Fruit fly (Drosophila melanogaster) whole organism, wandering third instar larva: ENCODE results near the gene CG31921.

ENCODE experiments used
- Abd-B ChIP-seq: fragments of >200 bp; optimal IDR thresholded peaks from 2 replicates; lab custom pipeline; 2017; ENCODE audit warnings: missing biosample characterization, missing genetic modification characterization
- CG32264 ChIP-seq: fragments of 200-800 bp; sonication (Bioruptor generic); optimal IDR thresholded peaks from 2 replicates; lab custom pipeline; 2016; ENCODE audit warnings: missing biosample characterization, missing genetic modification characterization
- CG9705 ChIP-seq: fragments of 200-800 bp; sonication (Bioruptor generic); optimal IDR thresholded peaks from 2 replicates; lab custom pipeline; 2018; ENCODE audit warnings: missing biosample characterization, mild to moderate bottlenecking, missing genetic modification characterization
- CrebA ChIP-seq: fragments of 200-800 bp; sonication (Bioruptor generic); optimal IDR thresholded peaks from 2 replicates; lab custom pipeline; 2016; ENCODE audit warnings: missing biosample characterization, mild to moderate bottlenecking, missing genetic modification characterization, borderline replicate concordance
- Dfd ChIP-seq: fragments of >200 bp; optimal IDR thresholded peaks from 2 replicates; lab custom pipeline; 2017; ENCODE audit warnings: missing biosample characterization, missing genetic modification characterization
- Dif ChIP-seq: fragments of 200-275, 200-300 bp; sonication (Bioruptor generic); optimal IDR thresholded peaks from 2 replicates; lab custom pipeline; 2018; ENCODE audit warnings: missing biosample characterization, missing genetic modification characterization; ENCODE audit not compliant: partially characterized antibody
- GATAd ChIP-seq: sonication (Bioruptor generic); optimal IDR thresholded peaks from 2 replicates; lab custom pipeline; 2016; ENCODE audit warnings: missing biosample characterization, missing genetic modification characterization
- HLH106 ChIP-seq: fragments of 200-800 bp; optimal IDR thresholded peaks from 3 replicates; lab custom pipeline; 2019; ENCODE audit warnings: missing biosample characterization, mild to moderate bottlenecking, missing genetic modification characterization, moderate library complexity
- Hnf4 ChIP-seq: fragments of 200-800 bp; sonication (Bioruptor generic); optimal IDR thresholded peaks from 2 replicates; lab custom pipeline; 2016; ENCODE audit warnings: missing biosample characterization, mild to moderate bottlenecking, missing genetic modification characterization
- Hr78 ChIP-seq: fragments of >200 bp; optimal IDR thresholded peaks from 2 replicates; lab custom pipeline; 2017; ENCODE audit warnings: missing biosample characterization, missing genetic modification characterization
- Hr83 ChIP-seq: fragments of 200-300 bp; sonication (Bioruptor generic); optimal IDR thresholded peaks from 2 replicates; lab custom pipeline; 2016; ENCODE audit warnings: missing biosample characterization, mild to moderate bottlenecking, missing genetic modification characterization, moderate library complexity; ENCODE audit not compliant: poor library complexity, severe bottlenecking
- Jra ChIP-seq: sonication (Bioruptor generic); optimal IDR thresholded peaks from 2 replicates; lab custom pipeline; 2016; ENCODE audit warnings: missing biosample characterization, missing genetic modification characterization
- Mio ChIP-seq: sonication (Bioruptor generic); optimal IDR thresholded peaks from 2 replicates; lab custom pipeline; 2016; ENCODE audit warnings: missing biosample characterization, missing genetic modification characterization
- N ChIP-seq: fragments of >200 bp; optimal IDR thresholded peaks from 2 replicates; lab custom pipeline; 2018; ENCODE audit warnings: missing biosample characterization, missing external identifiers, missing genetic modification characterization
- OdsH ChIP-seq: fragments of 200-800 bp; sonication (Bioruptor generic); optimal IDR thresholded peaks from 2 replicates; lab custom pipeline; 2016; ENCODE audit warnings: missing biosample characterization, mild to moderate bottlenecking, missing genetic modification characterization
- Sp1 ChIP-seq: fragments of 200-800 bp; sonication (Bioruptor generic); optimal IDR thresholded peaks from 3 replicates; lab custom pipeline; 2019; ENCODE audit warnings: missing biosample characterization, mild to moderate bottlenecking, missing genetic modification characterization, moderate library complexity
- Vsx2 ChIP-seq: fragments of 200-300, 225-300 bp; sonication (Bioruptor generic); optimal IDR thresholded peaks from 2 replicates; lab custom pipeline; 2018; ENCODE audit warnings: missing biosample characterization, missing genetic modification characterization; ENCODE audit not compliant: partially characterized antibody
- br ChIP-seq: fragments of 200-800 bp; sonication (Bioruptor generic); optimal IDR thresholded peaks from 2 replicates; lab custom pipeline; 2016; ENCODE audit warnings: missing biosample characterization, missing genetic modification characterization
- brk ChIP-seq: fragments of 200-800 bp; sonication (Bioruptor generic); optimal IDR thresholded peaks from 2 replicates; lab custom pipeline; 2016; ENCODE audit warnings: missing biosample characterization, mild to moderate bottlenecking, missing genetic modification characterization
- dl ChIP-seq, 2 experiments: fragments of 175-275, 200-275 bp in 1 of 2; fragments of 200-275 bp in 1 of 2; sonication (Bioruptor generic); optimal IDR thresholded peaks; lab custom pipeline; 2018; ENCODE audit warnings: mild to moderate bottlenecking in 2 of 2, missing biosample characterization in 2 of 2, missing genetic modification characterization in 2 of 2, moderate library complexity in 2 of 2; ENCODE audit not compliant: partially characterized antibody in 2 of 2, insufficient read depth in 1 of 2
- dmrt93B ChIP-seq: fragments of 200-800 bp; sonication (Bioruptor generic); optimal IDR thresholded peaks from 2 replicates; lab custom pipeline; 2018; ENCODE audit warnings: missing biosample characterization, mild to moderate bottlenecking, missing genetic modification characterization
- dsf ChIP-seq: sonication (Bioruptor generic); optimal IDR thresholded peaks from 2 replicates; lab custom pipeline; 2016; ENCODE audit warnings: missing biosample characterization, missing genetic modification characterization, borderline replicate concordance
- fru ChIP-seq: fragments of 200-800 bp; sonication (Bioruptor generic); optimal IDR thresholded peaks from 3 replicates; lab custom pipeline; 2016; ENCODE audit warnings: missing biosample characterization, mild to moderate bottlenecking, missing genetic modification characterization
- h ChIP-seq: fragments of 200-800 bp; sonication (Bioruptor generic); optimal IDR thresholded peaks from 3 replicates; lab custom pipeline; 2016; ENCODE audit warnings: missing biosample characterization, mild to moderate bottlenecking, missing genetic modification characterization
- jim ChIP-seq: fragments of 175-275, 200-325 bp; sonication (Bioruptor generic); optimal IDR thresholded peaks from 2 replicates; lab custom pipeline; 2016; ENCODE audit warnings: missing biosample characterization, mild to moderate bottlenecking, missing genetic modification characterization
- lola ChIP-seq: fragments of >200 bp; optimal IDR thresholded peaks from 2 replicates; lab custom pipeline; 2017; ENCODE audit warnings: missing biosample characterization, missing genetic modification characterization
- psq ChIP-seq: fragments of 200-800 bp; sonication (Bioruptor generic); optimal IDR thresholded peaks from 3 replicates; lab custom pipeline; 2017; ENCODE audit warnings: missing biosample characterization, mild to moderate bottlenecking, missing genetic modification characterization, moderate library complexity
- sage ChIP-seq: fragments of 200-800 bp; sonication (Bioruptor generic); optimal IDR thresholded peaks from 2 replicates; lab custom pipeline; 2016; ENCODE audit warnings: missing biosample characterization, mild to moderate bottlenecking, missing genetic modification characterization
- sv ChIP-seq: fragments of 200-800 bp; sonication (Bioruptor generic); optimal IDR thresholded peaks from 3 replicates; lab custom pipeline; 2016; ENCODE audit warnings: missing biosample characterization, missing genetic modification characterization
- tai ChIP-seq: sonication (Bioruptor generic); optimal IDR thresholded peaks from 2 replicates; lab custom pipeline; 2016; ENCODE audit warnings: missing biosample characterization, missing genetic modification characterization
- usp ChIP-seq: fragments of >200 bp; optimal IDR thresholded peaks from 2 replicates; lab custom pipeline; 2017; ENCODE audit warnings: missing biosample characterization, missing genetic modification characterization
- woc ChIP-seq: sonication (Bioruptor generic); optimal IDR thresholded peaks from 2 replicates; lab custom pipeline; 2016; ENCODE audit warnings: missing biosample characterization, mild to moderate bottlenecking, missing genetic modification characterization

CG31921 gene

dm6 chr2L:332235-332634 lies at the start of gene CG31921:
Gene CG31921, minus strand, starts transcription at chr2L:332335.
- TF ChIP-seq br (GFP tag; lab: Kevin White, UChicago) (no peak), Jra (GFP tag; lab: Kevin White, UChicago) (no peak), sv (GFP tag; lab: Kevin White, UChicago) (no peak), lola (no peak), jim (GFP tag; lab: Kevin White, UChicago) (no peak), tai (GFP tag; lab: Kevin White, UChicago) (no peak), dsf (no peak), GATAd (GFP tag; lab: Kevin White, UChicago) (no peak), N (GFP tag; lab: Kevin White, UChicago) (no peak), usp (GFP tag; lab: Kevin White, UChicago) (no peak), CrebA (no peak)
- TF ChIP-seq, all 38 proteins: peak for 0

- TF ChIP-seq Abd-B (GFP tag; lab: Kevin White, UChicago) (no peak), CG9705 (no peak), dmrt93B (GFP tag; lab: Kevin White, UChicago) (no peak), br (GFP tag; lab: Kevin White, UChicago) (no peak), CG32264 (no peak), h (GFP tag; lab: Kevin White, UChicago) (no peak), OdsH (no peak), Dfd (GFP tag; lab: Kevin White, UChicago) (no peak), Vsx2 (GFP tag; lab: Kevin White, UChicago) (no peak), Jra (GFP tag; lab: Kevin White, UChicago) (no peak), Sp1 (no peak), woc (GFP tag; lab: Kevin White, UChicago) (no peak), Hr83 (GFP tag; lab: Kevin White, UChicago) (no peak), sage (no peak), psq (GFP tag; lab: Kevin White, UChicago) (no peak), Hnf4 (GFP tag; lab: Kevin White, UChicago) (no peak), brk (GFP tag; lab: Kevin White, UChicago) (no peak)
Measured at dm6 chr2L:378815-379440, 46.8 kb upstream of the CG31921 start.

dm6 chr2L:377780-378222 lies 45.7 kb upstream of the CG31921 start, which contains the start of gene al:
Gene al, plus strand, starts transcription at chr2L:378112.
- TF ChIP-seq Vsx2 (GFP tag; lab: Kevin White, UChicago), result peak; percentile 68
- TF ChIP-seq usp (GFP tag; lab: Kevin White, UChicago), result no peak
- peak; percentile 8 for TF ChIP-seq h (GFP tag; lab: Kevin White, UChicago)
- TF ChIP-seq dl (GFP tag; optimal IDR thresholded peaks at IDR 0.05; lab: Kevin White, UChicago; ENCODE audit: insufficient read depth in 1 of 2, partially characterized antibody in 2 of 2), result peak; percentile 47 to 60
- TF ChIP-seq Dif, result peak; percentile 76
- no peak for TF ChIP-seq CG9705
- peak; percentile 12 for TF ChIP-seq psq (GFP tag; lab: Kevin White, UChicago)

DNA sequence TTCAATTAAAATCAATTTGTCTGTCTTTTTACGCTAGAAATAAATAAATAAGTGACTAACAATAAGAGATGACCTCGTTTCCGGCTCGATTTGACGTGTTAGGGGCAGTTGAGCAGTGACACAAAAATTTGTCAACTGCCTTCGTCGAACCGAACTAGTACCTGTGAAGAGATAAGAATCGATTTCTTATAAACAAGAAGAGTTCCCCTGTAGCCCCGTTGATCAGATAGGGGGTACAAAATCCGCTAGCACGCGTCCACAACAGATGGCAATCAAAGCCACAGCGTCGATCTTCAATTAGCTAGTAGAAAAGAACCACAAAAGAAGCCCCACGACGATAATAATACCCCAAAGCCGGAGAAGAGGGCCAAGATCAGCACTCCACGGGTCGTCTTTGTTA lies 39.6 kb upstream of the CG31921 start:
- TF ChIP-seq GATAd (GFP tag; lab: Kevin White, UChicago) (no peak), Hr78 (GFP tag; lab: Kevin White, UChicago) (no peak), sv (GFP tag; lab: Kevin White, UChicago) (no peak), usp (GFP tag; lab: Kevin White, UChicago) (no peak), Abd-B (GFP tag; lab: Kevin White, UChicago) (no peak), fru (no peak), h (GFP tag; lab: Kevin White, UChicago) (no peak)

DNA sequence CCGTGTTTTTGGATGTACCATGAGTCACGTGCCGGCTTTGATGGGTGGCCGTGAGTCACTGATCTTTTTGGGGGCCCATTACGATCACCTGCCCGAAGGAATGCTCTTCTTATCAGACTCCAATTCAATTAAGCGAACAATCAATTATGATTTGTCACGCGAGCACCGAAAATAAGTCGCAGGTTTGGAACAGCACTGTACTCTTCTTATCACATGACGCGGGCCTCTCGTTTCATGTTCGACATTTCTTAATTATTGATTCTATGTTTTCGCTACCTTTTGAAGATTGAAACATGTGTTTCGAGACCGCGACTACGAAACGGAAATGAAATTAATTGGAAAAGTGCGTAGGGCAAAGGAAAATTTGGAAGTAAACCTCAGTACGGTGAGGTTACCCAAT lies 37.7 kb upstream of the CG31921 start:
- no peak for TF ChIP-seq GATAd (GFP tag; lab: Kevin White, UChicago)
- no peak for TF ChIP-seq fru
- TF ChIP-seq sv (GFP tag; lab: Kevin White, UChicago), result no peak
- no peak for TF ChIP-seq HLH106
- TF ChIP-seq lola, result no peak
- TF ChIP-seq sage, result no peak
- no peak for TF ChIP-seq Mio (GFP tag; lab: Kevin White, UChicago)
- no peak for TF ChIP-seq Jra (GFP tag; lab: Kevin White, UChicago)
- TF ChIP-seq OdsH, result no peak
- no peak for TF ChIP-seq Hr83 (GFP tag; lab: Kevin White, UChicago)
- no peak for TF ChIP-seq Hnf4 (GFP tag; lab: Kevin White, UChicago)
- no peak for TF ChIP-seq psq (GFP tag; lab: Kevin White, UChicago)
